Fruit fly (Drosophila melanogaster) whole organism, embryonic: ENCODE results near the gene CG45066.
A peak's percentile ranks its signal among the peaks of the same experiment; 100 is the strongest.

Experiments used
- B-H1 ChIP-seq: fragments of 200-800 bp; sonication (Bioruptor generic); IDR thresholded peaks from 3 replicates; pipeline ENCODE4 v1.3.6; 2022; ENCODE audit warnings: missing biosample characterization, missing genetic modification characterization
- BtbVII ChIP-seq: fragments of 200-800 bp; sonication (Bioruptor generic); optimal IDR thresholded peaks from 3 replicates; lab custom pipeline; 2017; ENCODE audit warnings: missing biosample characterization, mild to moderate bottlenecking, missing genetic modification characterization
- CG10267 ChIP-seq: fragments of 200-800 bp; sonication (Bioruptor generic); optimal IDR thresholded peaks from 2 replicates; lab custom pipeline; 2018; ENCODE audit warnings: missing biosample characterization, mild to moderate bottlenecking, missing genetic modification characterization, moderate library complexity
- CG12104 ChIP-seq: fragments of 200-800 bp; sonication (Bioruptor generic); optimal IDR thresholded peaks from 3 replicates; lab custom pipeline; 2016; ENCODE audit warnings: missing biosample characterization, missing genetic modification characterization
- CG1233 ChIP-seq: fragments of 200-800 bp; sonication (Bioruptor generic); optimal IDR thresholded peaks from 4 replicates; lab custom pipeline; 2018; ENCODE audit warnings: missing biosample characterization, mild to moderate bottlenecking, missing genetic modification characterization
- CG13287 ChIP-seq: fragments of 200-800 bp; sonication (Bioruptor generic); IDR thresholded peaks from 2 replicates; pipeline ENCODE4 v1.3.6; 2022; ENCODE audit warnings: missing biosample characterization, missing genetic modification characterization; ENCODE audit not compliant: partially characterized antibody
- CG14050 ChIP-seq: fragments of 200-800 bp; sonication (Bioruptor generic); IDR thresholded peaks from 3 replicates; pipeline ENCODE4 v1.3.6; 2022; ENCODE audit warnings: missing biosample characterization, missing genetic modification characterization
- CG15601 ChIP-seq: fragments of 200-800 bp; sonication (Bioruptor generic); optimal IDR thresholded peaks from 3 replicates; lab custom pipeline; 2019; ENCODE audit warnings: missing biosample characterization, mild to moderate bottlenecking, missing genetic modification characterization, moderate library complexity
- CG2120 ChIP-seq: fragments of 200-800 bp; sonication (Bioruptor generic); optimal IDR thresholded peaks from 3 replicates; lab custom pipeline; 2016; ENCODE audit warnings: missing biosample characterization, missing genetic modification characterization
- CG2202 ChIP-seq: fragments of 200-800 bp; sonication (Bioruptor generic); optimal IDR thresholded peaks from 2 replicates; lab custom pipeline; 2018; ENCODE audit warnings: missing biosample characterization, mild to moderate bottlenecking, missing genetic modification characterization
- CG2875 ChIP-seq: fragments of 200-800 bp; sonication (Bioruptor generic); optimal IDR thresholded peaks from 2 replicates; lab custom pipeline; 2017; ENCODE audit warnings: missing biosample characterization, mild to moderate bottlenecking, missing genetic modification characterization, missing genetic modification reagents
- CG30020 ChIP-seq: fragments of 200-800 bp; optimal IDR thresholded peaks from 2 replicates; lab custom pipeline; 2019; ENCODE audit warnings: missing biosample characterization, mild to moderate bottlenecking, missing genetic modification characterization, moderate library complexity
- CG33557 ChIP-seq: fragments of 200-800 bp; sonication (Bioruptor generic); optimal IDR thresholded peaks from 2 replicates; lab custom pipeline; 2019; ENCODE audit warnings: missing biosample characterization, mild to moderate bottlenecking, missing genetic modification characterization, moderate library complexity
- CG4730 ChIP-seq: fragments of 200-800 bp; sonication (Bioruptor generic); IDR thresholded peaks from 2 replicates; pipeline ENCODE4 v1.3.6; 2022; ENCODE audit warnings: missing biosample characterization, missing genetic modification characterization
- CG7928 ChIP-seq: fragments of 200-800 bp; sonication (Bioruptor generic); optimal IDR thresholded peaks from 2 replicates; lab custom pipeline; 2017; ENCODE audit warnings: missing biosample characterization, mild to moderate bottlenecking, missing genetic modification characterization
- CG9727 ChIP-seq: fragments of 200-800 bp; sonication (Bioruptor generic); optimal IDR thresholded peaks from 3 replicates; lab custom pipeline; 2017; ENCODE audit warnings: missing biosample characterization, mild to moderate bottlenecking, missing genetic modification characterization
- CG9797 ChIP-seq: fragments of 200-800 bp; sonication (Bioruptor generic); optimal IDR thresholded peaks from 3 replicates; lab custom pipeline; 2018; ENCODE audit warnings: missing biosample characterization, mild to moderate bottlenecking, missing genetic modification characterization
- Chrac-16 ChIP-seq: fragments of 200-800 bp; sonication (Bioruptor generic); optimal IDR thresholded peaks from 3 replicates; lab custom pipeline; 2016; ENCODE audit warnings: missing biosample characterization, missing genetic modification characterization
- CkIIα-i1 ChIP-seq: fragments of 200-800 bp; sonication (Bioruptor generic); IDR thresholded peaks from 2 replicates; pipeline ENCODE4 v1.3.6; 2022; ENCODE audit warnings: missing biosample characterization, missing genetic modification characterization
- D19B ChIP-seq: fragments of 200-800 bp; sonication (Bioruptor generic); optimal IDR thresholded peaks from 2 replicates; lab custom pipeline; 2017; ENCODE audit warnings: missing biosample characterization, mild to moderate bottlenecking, missing genetic modification characterization
- Dip2 ChIP-seq: fragments of 200-800 bp; sonication (Bioruptor generic); IDR thresholded peaks from 2 replicates; pipeline ENCODE4 v1.3.6; 2022; ENCODE audit warnings: missing biosample characterization, missing genetic modification characterization
- ERR ChIP-seq: fragments of 200-800 bp; sonication (Bioruptor generic); optimal IDR thresholded peaks from 2 replicates; lab custom pipeline; 2016; ENCODE audit warnings: missing biosample characterization, missing genetic modification characterization
- HLHmδ ChIP-seq: fragments of 200-800 bp; sonication (Bioruptor generic); optimal IDR thresholded peaks from 2 replicates; lab custom pipeline; 2018; ENCODE audit warnings: missing biosample characterization, mild to moderate bottlenecking, missing genetic modification characterization, moderate library complexity
- Lim3 ChIP-seq: fragments of 200-800 bp; sonication (Bioruptor generic); IDR thresholded peaks from 2 replicates; pipeline ENCODE4 v1.3.6; 2022; ENCODE audit warnings: missing biosample characterization, missing genetic modification characterization
- Meics ChIP-seq: fragments of 200-800 bp; sonication (Bioruptor generic); optimal IDR thresholded peaks from 2 replicates; lab custom pipeline; 2017; ENCODE audit warnings: missing biosample characterization, mild to moderate bottlenecking, missing genetic modification characterization
- Opbp ChIP-seq: fragments of 200-800 bp; sonication (Bioruptor generic); IDR thresholded peaks from 3 replicates; pipeline ENCODE4 v1.3.6; 2022; ENCODE audit warnings: missing biosample characterization, missing genetic modification characterization; ENCODE audit not compliant: partially characterized antibody
- Pdp1 ChIP-seq, 2 experiments: fragments of 200-800 bp; sonication (Bioruptor generic); optimal IDR thresholded peaks; 3 replicates each; lab custom pipeline; 2016; ENCODE audit warnings: missing biosample characterization in 2 of 2, missing genetic modification characterization in 2 of 2, mild to moderate bottlenecking in 1 of 2, moderate library complexity in 1 of 2
- TFAM ChIP-seq: fragments of 200-800 bp; sonication (Bioruptor generic); optimal IDR thresholded peaks from 2 replicates; lab custom pipeline; 2017; ENCODE audit warnings: missing biosample characterization, missing genetic modification characterization, inconsistent platforms
- bcd ChIP-seq: fragments of 200-800 bp; sonication (Bioruptor generic); optimal IDR thresholded peaks from 2 replicates; lab custom pipeline; 2017; ENCODE audit warnings: missing biosample characterization, mild to moderate bottlenecking, missing genetic modification characterization
- btn ChIP-seq: fragments of 200-800 bp; sonication (Bioruptor generic); optimal IDR thresholded peaks from 2 replicates; lab custom pipeline; 2016; ENCODE audit warnings: missing biosample characterization, missing genetic modification characterization
- croc ChIP-seq: fragments of 200-800 bp; sonication (Bioruptor generic); conservative IDR thresholded peaks from 3 replicates; pipeline ENCODE4 v1.3.6; 2022; ENCODE audit warnings: missing biosample characterization, missing genetic modification characterization
- da ChIP-seq: fragments of 200-800 bp; sonication (Bioruptor generic); optimal IDR thresholded peaks from 2 replicates; lab custom pipeline; 2016; ENCODE audit warnings: missing biosample characterization, missing genetic modification characterization
- ewg ChIP-seq: fragments of 200-800 bp; sonication (Bioruptor generic); optimal IDR thresholded peaks from 3 replicates; lab custom pipeline; 2017; ENCODE audit warnings: mild to moderate bottlenecking, missing biosample characterization, missing genetic modification reagents, missing genetic modification characterization
- gfzf ChIP-seq: fragments of 200-800 bp; sonication (Bioruptor generic); optimal IDR thresholded peaks from 2 replicates; lab custom pipeline; 2016; ENCODE audit warnings: missing biosample characterization, mild to moderate bottlenecking, missing genetic modification characterization, moderate library complexity
- luna ChIP-seq: fragments of 200-800 bp; sonication (Bioruptor generic); optimal IDR thresholded peaks from 2 replicates; lab custom pipeline; 2016; ENCODE audit warnings: missing biosample characterization, missing genetic modification characterization
- onecut ChIP-seq: fragments of 200-800 bp; sonication (Bioruptor generic); IDR thresholded peaks from 2 replicates; pipeline ENCODE4 v1.3.6; 2022; ENCODE audit warnings: missing biosample characterization, missing genetic modification characterization
- psq ChIP-seq: fragments of 200-800 bp; sonication (Bioruptor generic); optimal IDR thresholded peaks from 2 replicates; lab custom pipeline; 2017; ENCODE audit warnings: missing biosample characterization, missing genetic modification characterization
- seq ChIP-seq: fragments of 200-800 bp; sonication (Bioruptor generic); IDR thresholded peaks from 2 replicates; pipeline ENCODE4 v1.3.6; 2022; ENCODE audit warnings: missing biosample characterization, missing genetic modification characterization
- sima ChIP-seq: fragments of 200-800 bp; sonication (Bioruptor generic); optimal IDR thresholded peaks from 2 replicates; lab custom pipeline; 2016; ENCODE audit warnings: missing biosample characterization, missing genetic modification characterization
- tio ChIP-seq: fragments of 200-800 bp; sonication (Bioruptor generic); optimal IDR thresholded peaks from 2 replicates; lab custom pipeline; 2017; ENCODE audit warnings: missing biosample characterization, missing genetic modification characterization, inconsistent platforms
- trh ChIP-seq: fragments of 200-800 bp; sonication (Bioruptor generic); optimal IDR thresholded peaks from 2 replicates; lab custom pipeline; 2016; ENCODE audit warnings: missing biosample characterization, missing genetic modification characterization
- ttk ChIP-seq: fragments of 200-800 bp; sonication (Bioruptor generic); IDR thresholded peaks from 2 replicates; pipeline ENCODE4 v2.1.2; 2022; ENCODE audit warnings: missing biosample characterization, missing genetic modification characterization
- zfh1 ChIP-seq: fragments of 200-800 bp; sonication (Bioruptor generic); IDR thresholded peaks from 3 replicates; pipeline ENCODE4 v1.3.6; 2022; ENCODE audit warnings: missing biosample characterization, missing genetic modification characterization

CG45066 gene

dm6 chr3L:3078398-3079155 lies 32.5 kb downstream of the CG45066 start (continued):
- TF ChIP-seq bcd (peak; percentile 36), ttk (no peak), CG2202 (tag; lab: Kevin White, UChicago) (no peak), Dip2 (no peak), gfzf (no peak), CG9727 (peak; percentile 44), CG10267 (tag; lab: Kevin White, UChicago) (peak; percentile 20), CG15601 (no peak), trh (GFP tag; lab: Kevin White, UChicago) (no peak), seq (GFP tag; lab: Robert Waterston, UW) (0 out of 2 replicates have a peak, but pooled peaks have one; percentile 41), BtbVII (GFP tag; lab: Kevin White, UChicago) (peak; percentile 30), onecut (GFP tag; lab: Robert Waterston, UW) (no peak), D19B (no peak), Pdp1 (GFP tag; optimal IDR thresholded peaks at IDR 0.05; lab: Kevin White, UChicago) (no peak), Chrac-16 (GFP tag; lab: Kevin White, UChicago) (no peak), ewg (GFP tag; lab: Kevin White, UChicago) (no peak), CG9797 (GFP tag; lab: Kevin White, UChicago) (no peak), da (no peak), CG4730 (no peak), luna (GFP tag; lab: Kevin White, UChicago) (no peak), TFAM (GFP tag; lab: Kevin White, UChicago) (no peak), B-H1 (no peak; the same call in 2 of the 3 replicates), CG7928 (GFP tag; lab: Kevin White, UChicago) (peak; percentile 15), Meics (GFP tag; lab: Kevin White, UChicago) (peak; percentile 65), psq (GFP tag; lab: Kevin White, UChicago) (no peak), CG2120 (GFP tag; lab: Kevin White, UChicago) (peak; percentile 60), tio (GFP tag; lab: Kevin White, UChicago) (no peak), CG33557 (GFP tag; lab: Kevin White, UChicago) (no peak), HLHmδ (GFP tag; lab: Kevin White, UChicago) (no peak), croc (GFP tag; lab: Robert Waterston, UW) (no peak), sima (no peak), Lim3 (GFP tag; lab: Robert Waterston, UW) (no peak), zfh1 (GFP tag; lab: Robert Waterston, UW) (no peak; the same call in 2 of the 3 replicates), CG13287 (GFP tag; lab: Robert Waterston, UW) (no peak), CG30020 (no peak), CG2875 (GFP tag; lab: Kevin White, UChicago) (peak; percentile 29), ERR (no peak), CG1233 (peak; percentile 15), btn (GFP tag; lab: Kevin White, UChicago) (no peak), CG12104 (GFP tag; lab: Kevin White, UChicago) (peak; percentile 22), CkIIα-i1 (GFP tag; lab: Robert Waterston, UW) (no peak), Opbp (GFP tag; lab: Robert Waterston, UW) (no peak), CG14050 (peak; percentile 21; the same call in 1 of the 3 replicates)
